Fruit fly (Drosophila melanogaster) whole organism, pupa: ENCODE data around the gene CG44090.
A peak's percentile ranks its signal among the peaks of the same experiment; 100 is the strongest.

Experiments used
- CG10348 ChIP-seq: fragments of 200-800 bp; sonication (Bioruptor generic); IDR thresholded peaks from 2 replicates; pipeline ENCODE4 v1.3.6; 2022; ENCODE audit warnings: missing biosample characterization, missing genetic modification characterization
- CG12605 ChIP-seq: fragments of 200-800 bp; sonication (Bioruptor generic); IDR thresholded peaks from 2 replicates; pipeline ENCODE4 v1.3.6; 2022; ENCODE audit warnings: missing biosample characterization, missing genetic modification characterization
- CG13204 ChIP-seq: fragments of 200-800 bp; sonication (Bioruptor generic); optimal IDR thresholded peaks from 2 replicates; lab custom pipeline; 2018; ENCODE audit warnings: missing biosample characterization, mild to moderate bottlenecking, missing genetic modification characterization, moderate library complexity
- CG14655 ChIP-seq: fragments of 200-800 bp; sonication (Bioruptor generic); optimal IDR thresholded peaks from 3 replicates; lab custom pipeline; 2017; ENCODE audit warnings: mild to moderate bottlenecking, missing biosample characterization, missing genetic modification reagents, missing genetic modification characterization
- CG15710 ChIP-seq: fragments of 200-800 bp; sonication (Bioruptor generic); optimal IDR thresholded peaks from 2 replicates; lab custom pipeline; 2018; ENCODE audit warnings: missing biosample characterization, mild to moderate bottlenecking, missing genetic modification characterization, moderate library complexity
- CG17806 ChIP-seq: fragments of 200-800 bp; sonication (Bioruptor generic); optimal IDR thresholded peaks from 2 replicates; lab custom pipeline; 2018; ENCODE audit warnings: missing biosample characterization, mild to moderate bottlenecking, missing genetic modification characterization, moderate library complexity
- CG32121 ChIP-seq: fragments of 200-800 bp; sonication (Bioruptor generic); IDR thresholded peaks from 2 replicates; pipeline ENCODE4 v1.3.6; 2022; ENCODE audit warnings: missing biosample characterization, missing genetic modification characterization
- CG34367 ChIP-seq: fragments of 200-800 bp; sonication (Bioruptor generic); optimal IDR thresholded peaks from 2 replicates; lab custom pipeline; 2018; ENCODE audit warnings: missing biosample characterization, mild to moderate bottlenecking, missing genetic modification characterization
- CG4496 ChIP-seq: fragments of 200-800 bp; sonication (Bioruptor generic); IDR thresholded peaks from 3 replicates; pipeline ENCODE4 v1.3.6; 2022; ENCODE audit warnings: missing biosample characterization, missing genetic modification characterization
- CG8159 ChIP-seq: fragments of 200-800 bp; sonication (Bioruptor generic); optimal IDR thresholded peaks from 3 replicates; lab custom pipeline; 2018; ENCODE audit warnings: missing biosample characterization, mild to moderate bottlenecking, missing genetic modification characterization, moderate library complexity
- CG8301 ChIP-seq: fragments of 200-800 bp; sonication (Bioruptor generic); optimal IDR thresholded peaks from 2 replicates; lab custom pipeline; 2018; ENCODE audit warnings: missing biosample characterization, mild to moderate bottlenecking, missing genetic modification characterization
- CG9948 ChIP-seq: fragments of 200-800 bp; sonication (Bioruptor generic); optimal IDR thresholded peaks from 2 replicates; lab custom pipeline; 2018; ENCODE audit warnings: missing biosample characterization, mild to moderate bottlenecking, missing genetic modification characterization, moderate library complexity
- D1 ChIP-seq: fragments of 200-800 bp; sonication (Bioruptor generic); optimal IDR thresholded peaks from 2 replicates; lab custom pipeline; 2018; ENCODE audit warnings: missing biosample characterization, mild to moderate bottlenecking, missing genetic modification characterization, moderate library complexity
- EcR ChIP-seq: fragments of 200-800 bp; sonication (Bioruptor generic); optimal IDR thresholded peaks from 3 replicates; lab custom pipeline; 2019; ENCODE audit warnings: missing biosample characterization, missing genetic modification characterization, mild to moderate bottlenecking, moderate library complexity, missing genetic modification reagents
- Ets98B ChIP-seq: fragments of 200-800 bp; sonication (Bioruptor generic); IDR thresholded peaks from 2 replicates; pipeline ENCODE4 v1.3.6; 2022; ENCODE audit warnings: missing biosample characterization, missing genetic modification characterization
- Pif1A ChIP-seq: fragments of 200-800 bp; sonication (Bioruptor generic); optimal IDR thresholded peaks from 3 replicates; lab custom pipeline; 2016; ENCODE audit warnings: missing biosample characterization, missing genetic modification characterization
- Pif1B ChIP-seq: fragments of 200-800 bp; sonication (Bioruptor generic); optimal IDR thresholded peaks from 3 replicates; lab custom pipeline; 2016; ENCODE audit warnings: missing biosample characterization, missing genetic modification characterization
- Snoo ChIP-seq: fragments of 200-800 bp; sonication (Bioruptor generic); optimal IDR thresholded peaks from 3 replicates; lab custom pipeline; 2017; ENCODE audit warnings: missing biosample characterization, mild to moderate bottlenecking, missing genetic modification characterization, inconsistent platforms
- fd96Ca ChIP-seq: fragments of 200-800 bp; sonication (Bioruptor generic); IDR thresholded peaks from 3 replicates; pipeline ENCODE4 v1.3.6; 2022; ENCODE audit warnings: missing biosample characterization, missing genetic modification characterization
- gl ChIP-seq: fragments of 200-800 bp; sonication (Bioruptor generic); optimal IDR thresholded peaks from 2 replicates; lab custom pipeline; 2018; ENCODE audit warnings: missing biosample characterization, mild to moderate bottlenecking, missing genetic modification characterization
- rn ChIP-seq: fragments of 200-800 bp; sonication (Bioruptor generic); IDR thresholded peaks from 2 replicates; pipeline ENCODE4 v1.3.6; 2022; ENCODE audit warnings: missing biosample characterization, missing genetic modification characterization

CG44090 gene

DNA sequence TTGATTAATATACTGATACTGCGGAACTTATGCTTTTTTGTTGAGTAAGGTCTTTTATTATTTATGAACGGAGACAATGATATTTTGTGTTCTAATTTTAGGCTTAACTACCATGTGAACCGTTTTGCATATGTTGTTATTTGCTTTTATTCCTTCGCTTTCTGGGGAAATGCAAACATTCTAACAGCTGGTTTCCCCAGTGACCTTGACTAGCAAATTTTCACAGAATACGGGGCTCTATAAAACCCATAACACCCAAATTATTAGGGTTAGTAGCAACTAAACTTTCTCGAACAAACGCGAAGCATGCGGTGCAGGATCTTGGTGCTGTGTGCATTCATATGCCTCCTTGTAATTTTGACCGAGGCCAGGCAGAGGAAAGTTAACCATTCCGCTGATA, 26.7 kb downstream of the CG44090 start, which contains the start of gene CG17283:
TSS of gene CG17283 (plus strand) at position 301 of the 400 bp plus-strand sequence.
- TF ChIP-seq CG4496 (GFP tag; lab: Robert Waterston, UW): no peak
- no peak for TF ChIP-seq CG8301 (tag; lab: Kevin White, UChicago)
- no peak for TF ChIP-seq gl (tag; lab: Kevin White, UChicago)
- TF ChIP-seq CG15710 (tag; lab: Kevin White, UChicago): no peak
- TF ChIP-seq CG32121 (GFP tag; lab: Robert Waterston, UW): no peak
- no peak for TF ChIP-seq Snoo (tag; lab: Kevin White, UChicago)
- no peak for TF ChIP-seq D1
- no peak for TF ChIP-seq CG17806 (tag; lab: Kevin White, UChicago)
- no peak for TF ChIP-seq CG8159

DNA sequence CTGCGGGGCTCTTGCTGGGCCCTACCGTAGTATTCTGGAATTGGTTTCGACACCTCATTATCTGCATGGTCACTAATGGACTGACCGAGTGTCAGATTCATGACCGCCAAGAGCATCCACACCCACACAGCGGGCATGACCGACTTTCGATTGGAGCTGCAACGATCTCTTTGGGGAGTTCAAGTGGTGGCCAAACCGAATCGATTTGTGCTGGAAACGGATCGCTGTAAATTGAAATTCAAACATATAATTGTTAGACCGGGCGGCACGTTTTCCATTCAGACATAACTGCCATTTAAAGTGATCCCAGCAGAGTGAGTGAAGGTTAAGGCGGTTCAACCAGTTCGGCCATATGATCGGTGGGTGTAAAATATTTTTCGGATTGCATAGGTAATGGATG, 27.8 kb downstream of the CG44090 start, which contains the start of the genes CG42824 and CG42798:
TSS of gene CG42824 (minus strand) at position 101 of the 400 bp plus-strand sequence.
TSS of gene CG42798 (plus strand) at position 268 of the 400 bp plus-strand sequence.
- no peak for TF ChIP-seq Snoo (tag; lab: Kevin White, UChicago)

DNA sequence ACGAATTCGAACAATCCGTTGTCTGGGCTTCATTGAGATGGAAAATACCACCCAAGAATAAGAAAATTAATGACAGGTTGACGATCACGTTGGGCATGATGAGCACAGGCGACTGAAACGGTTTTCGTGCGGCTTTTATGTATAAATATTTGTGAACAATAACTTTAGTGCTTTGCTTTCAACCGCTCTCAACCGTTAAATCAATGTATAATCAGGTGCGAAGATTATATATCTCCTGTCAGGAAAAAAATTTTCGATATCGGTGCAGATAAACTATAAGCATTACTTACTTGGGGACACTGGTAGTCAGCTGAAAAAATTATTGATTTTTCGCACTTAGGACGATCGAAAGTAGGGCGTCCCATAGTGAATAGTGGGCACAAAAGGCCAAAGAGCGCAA, 29.2 kb downstream of the CG44090 start, which contains the start of gene CG42823:
TSS of gene CG42823 (minus strand) at position 101 of the 400 bp plus-strand sequence.
- TF ChIP-seq Pif1B (GFP tag; lab: Kevin White, UChicago): no peak
- no peak for TF ChIP-seq CG17806 (tag; lab: Kevin White, UChicago)
- TF ChIP-seq CG10348: no peak
- TF ChIP-seq CG8159: no peak
- no peak for TF ChIP-seq fd96Ca (GFP tag; lab: Robert Waterston, UW)
- no peak for TF ChIP-seq CG4496 (GFP tag; lab: Robert Waterston, UW)
- TF ChIP-seq D1: no peak
- TF ChIP-seq CG15710 (tag; lab: Kevin White, UChicago): no peak
- TF ChIP-seq CG34367 (tag; lab: Kevin White, UChicago): no peak
- no peak for TF ChIP-seq CG8301 (tag; lab: Kevin White, UChicago)
- no peak for TF ChIP-seq Pif1A (GFP tag; lab: Kevin White, UChicago)

DNA sequence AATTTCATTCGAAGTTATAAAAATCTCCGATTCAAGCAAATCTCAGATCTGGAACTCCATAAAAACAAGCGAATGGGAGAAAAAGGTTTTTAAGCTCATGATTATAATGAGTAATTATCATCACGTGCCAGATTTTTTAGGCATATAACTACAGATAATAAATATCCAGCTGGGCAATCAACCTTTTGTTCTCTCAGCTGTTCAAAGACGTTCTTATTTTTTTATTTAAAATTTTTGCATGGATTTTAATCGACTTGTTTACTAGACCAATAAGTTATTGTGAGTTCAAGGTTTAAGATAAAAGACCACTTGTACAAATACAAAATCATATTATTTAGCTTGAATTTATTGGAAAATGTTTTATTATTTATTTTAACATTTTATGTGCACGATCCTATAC, 30.1 kb downstream of the CG44090 start:
- no peak for TF ChIP-seq CG4496 (GFP tag; lab: Robert Waterston, UW)
- TF ChIP-seq CG17806 (tag; lab: Kevin White, UChicago): no peak
- TF ChIP-seq CG13204 (GFP tag; lab: Kevin White, UChicago): no peak
- no peak for TF ChIP-seq CG12605 (GFP tag; lab: Robert Waterston, UW)
- TF ChIP-seq Pif1B (GFP tag; lab: Kevin White, UChicago): no peak
- no peak for TF ChIP-seq CG9948 (tag; lab: Kevin White, UChicago)
- no peak for TF ChIP-seq gl (tag; lab: Kevin White, UChicago)
- TF ChIP-seq Snoo (tag; lab: Kevin White, UChicago): no peak
- no peak for TF ChIP-seq CG8301 (tag; lab: Kevin White, UChicago)
- TF ChIP-seq Pif1A (GFP tag; lab: Kevin White, UChicago): no peak
- TF ChIP-seq D1: no peak
- TF ChIP-seq EcR (GFP tag; lab: Kevin White, UChicago): no peak
- no peak for TF ChIP-seq CG15710 (tag; lab: Kevin White, UChicago)

DNA sequence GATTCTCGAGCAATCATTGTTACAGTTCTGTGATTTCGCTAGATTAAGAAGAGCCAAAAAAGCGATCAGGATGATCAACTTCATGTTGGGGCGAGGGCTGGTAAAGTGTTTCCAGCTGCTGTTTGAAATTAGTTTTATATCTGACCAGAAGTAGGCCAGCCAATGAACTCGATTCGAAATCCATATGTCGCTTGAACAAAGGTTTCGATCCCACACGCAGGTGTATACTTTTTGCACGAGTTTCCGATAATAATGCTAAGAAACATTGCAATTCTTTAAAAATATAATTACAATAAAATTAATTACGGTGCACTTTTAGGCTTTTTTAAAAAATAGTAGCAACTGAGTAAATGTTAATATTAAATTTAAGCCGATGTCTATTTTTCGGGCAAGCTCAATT, 30.6 kb downstream of the CG44090 start, which contains the start of gene CG34280:
TSS of gene CG34280 (minus strand) at position 101 of the 400 bp plus-strand sequence.
- TF ChIP-seq CG14655 (GFP tag; lab: Kevin White, UChicago) (no peak), fd96Ca (GFP tag; lab: Robert Waterston, UW) (no peak), CG8301 (tag; lab: Kevin White, UChicago) (no peak), CG34367 (tag; lab: Kevin White, UChicago) (no peak), Pif1B (GFP tag; lab: Kevin White, UChicago) (no peak), CG10348 (no peak), CG4496 (GFP tag; lab: Robert Waterston, UW) (no peak), D1 (no peak), CG17806 (tag; lab: Kevin White, UChicago) (no peak), CG15710 (tag; lab: Kevin White, UChicago) (no peak), EcR (GFP tag; lab: Kevin White, UChicago) (no peak), CG8159 (no peak), Ets98B (GFP tag; lab: Robert Waterston, UW) (no peak), rn (GFP tag; lab: Robert Waterston, UW) (no peak), CG13204 (GFP tag; lab: Kevin White, UChicago) (no peak)

DNA sequence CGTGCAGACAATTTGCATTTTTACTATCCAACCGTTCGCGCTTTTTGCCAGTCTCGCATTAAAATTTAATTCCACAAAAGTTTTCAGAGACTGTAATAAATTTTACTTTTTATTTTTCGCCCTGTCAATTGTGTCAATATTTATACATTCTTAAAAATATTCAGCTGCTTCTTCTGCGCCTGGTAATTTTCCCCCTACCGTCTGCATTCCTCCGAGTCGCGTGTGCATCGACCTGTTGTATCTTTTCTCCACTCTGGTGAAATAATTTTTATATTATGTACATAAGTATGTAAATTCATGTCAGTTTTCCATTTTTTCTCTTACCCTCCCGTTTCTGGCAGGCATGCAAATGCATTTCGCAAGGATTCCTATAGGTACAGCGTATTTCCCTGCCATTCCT, 31.0 kb downstream of the CG44090 start, which contains the start of gene CG34279:
TSS of gene CG34279 (minus strand) at position 101 of the 400 bp plus-strand sequence.
- TF ChIP-seq Pif1A (GFP tag; lab: Kevin White, UChicago) (no peak), Ets98B (GFP tag; lab: Robert Waterston, UW) (no peak)

DNA sequence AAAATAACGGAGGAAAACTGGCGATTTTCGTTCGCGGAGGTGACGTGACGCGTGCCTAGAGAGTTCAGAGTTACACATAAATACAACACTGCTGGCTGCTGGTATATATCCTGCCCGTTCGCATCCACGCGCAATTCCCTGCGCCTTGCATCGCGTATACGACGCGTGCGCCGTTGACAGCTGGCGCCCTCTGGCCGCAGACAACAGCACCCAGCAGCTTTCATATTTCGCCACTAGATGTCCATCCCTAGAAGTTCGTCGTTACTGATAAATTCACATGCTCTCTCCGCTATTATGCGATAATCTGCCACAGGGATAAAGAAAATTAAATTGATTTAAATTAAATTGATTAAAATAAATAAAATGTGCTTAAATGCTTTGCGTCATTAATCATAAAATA, 31.8 kb downstream of the CG44090 start, which contains the start of gene Sur-8:
TSS of gene Sur-8 (minus strand) at position 82 of the 400 bp plus-strand sequence.
- no peak for TF ChIP-seq D1
- no peak for TF ChIP-seq gl (tag; lab: Kevin White, UChicago)
- no peak for TF ChIP-seq CG13204 (GFP tag; lab: Kevin White, UChicago)
- TF ChIP-seq CG32121 (GFP tag; lab: Robert Waterston, UW): no peak; the same call in 1 of the 2 replicates
- TF ChIP-seq rn (GFP tag; lab: Robert Waterston, UW): peak; percentile 40; the same call in 1 of the 2 replicates
- peak; percentile 41 for TF ChIP-seq Ets98B (GFP tag; lab: Robert Waterston, UW)
- no peak for TF ChIP-seq CG8301 (tag; lab: Kevin White, UChicago)
- TF ChIP-seq Pif1A (GFP tag; lab: Kevin White, UChicago): peak; percentile 7
- no peak for TF ChIP-seq CG12605 (GFP tag; lab: Robert Waterston, UW)
- TF ChIP-seq CG14655 (GFP tag; lab: Kevin White, UChicago): peak; percentile 25
- no peak for TF ChIP-seq CG9948 (tag; lab: Kevin White, UChicago)
- no peak for TF ChIP-seq Snoo (tag; lab: Kevin White, UChicago)
- peak; percentile 79 for TF ChIP-seq CG4496 (GFP tag; lab: Robert Waterston, UW)
- peak; percentile 42; the same call in 2 of the 3 replicates for TF ChIP-seq fd96Ca (GFP tag; lab: Robert Waterston, UW)
- no peak for TF ChIP-seq CG8159
